Fruit fly (Drosophila melanogaster) whole organism, embryonic: ENCODE data around the gene RpS8.

Experiments
- Aef1 ChIP-seq: fragments of 200-800 bp; sonication (Bioruptor generic); IDR thresholded peaks from 3 replicates; pipeline ENCODE4 v1.3.6; 2022; ENCODE audit warnings: missing biosample characterization, missing genetic modification characterization
- Bteb2 ChIP-seq: fragments of 200-800 bp; sonication (Bioruptor generic); optimal IDR thresholded peaks from 2 replicates; lab custom pipeline; 2016; ENCODE audit warnings: missing biosample characterization, missing genetic modification characterization
- CG10147 ChIP-seq: fragments of 200-800 bp; sonication (Bioruptor generic); optimal IDR thresholded peaks from 2 replicates; lab custom pipeline; 2019; ENCODE audit warnings: missing biosample characterization, mild to moderate bottlenecking, missing genetic modification characterization, moderate library complexity
- CG10543 ChIP-seq: fragments of 200-800 bp; sonication (Bioruptor generic); optimal IDR thresholded peaks from 3 replicates; lab custom pipeline; 2017; ENCODE audit warnings: missing biosample characterization, mild to moderate bottlenecking, missing genetic modification characterization, moderate library complexity
- CG11085 ChIP-seq: fragments of 200-800 bp; sonication (Bioruptor generic); IDR thresholded peaks from 2 replicates; pipeline ENCODE4 v1.3.6; 2022; ENCODE audit warnings: missing biosample characterization, missing genetic modification characterization
- CG11247 ChIP-seq: fragments of 200-800 bp; sonication (Bioruptor generic); IDR thresholded peaks from 2 replicates; pipeline ENCODE4 v1.3.6; 2022; ENCODE audit warnings: missing biosample characterization, missing genetic modification characterization
- CG1233 ChIP-seq: fragments of 200-800 bp; sonication (Bioruptor generic); optimal IDR thresholded peaks from 4 replicates; lab custom pipeline; 2018; ENCODE audit warnings: missing biosample characterization, mild to moderate bottlenecking, missing genetic modification characterization
- CG14710 ChIP-seq: fragments of 200-800 bp; sonication (Bioruptor generic); optimal IDR thresholded peaks from 3 replicates; lab custom pipeline; 2019; ENCODE audit warnings: missing biosample characterization, mild to moderate bottlenecking, missing genetic modification characterization, moderate library complexity
- CG15696 ChIP-seq: fragments of 200-800 bp; sonication (Bioruptor generic); optimal IDR thresholded peaks from 2 replicates; lab custom pipeline; 2019; ENCODE audit warnings: missing biosample characterization, mild to moderate bottlenecking, missing genetic modification characterization, moderate library complexity
- CG17385 ChIP-seq: fragments of 200-800 bp; sonication (Bioruptor generic); optimal IDR thresholded peaks from 3 replicates; lab custom pipeline; 2018; ENCODE audit warnings: missing biosample characterization, mild to moderate bottlenecking, missing genetic modification characterization
- CG1792 ChIP-seq: fragments of 200-800 bp; sonication (Bioruptor generic); optimal IDR thresholded peaks from 2 replicates; lab custom pipeline; 2016; ENCODE audit warnings: missing biosample characterization, missing genetic modification characterization
- CG2116 ChIP-seq: fragments of 200-800 bp; sonication (Bioruptor generic); optimal IDR thresholded peaks from 3 replicates; lab custom pipeline; 2018; ENCODE audit warnings: missing biosample characterization, mild to moderate bottlenecking, missing genetic modification characterization
- CG2129 ChIP-seq: fragments of 200-800 bp; sonication (Bioruptor generic); IDR thresholded peaks from 2 replicates; pipeline ENCODE4 v1.3.6; 2022; ENCODE audit warnings: missing biosample characterization, missing genetic modification characterization; ENCODE audit not compliant: partially characterized antibody
- CG2889 ChIP-seq: fragments of 200-800 bp; sonication (Bioruptor generic); IDR thresholded peaks from 3 replicates; pipeline ENCODE4 v1.3.6; 2022; ENCODE audit warnings: missing biosample characterization, missing genetic modification characterization
- CG30431 ChIP-seq: fragments of 200-800 bp; sonication (Bioruptor generic); optimal IDR thresholded peaks from 2 replicates; lab custom pipeline; 2017; ENCODE audit warnings: missing biosample characterization, missing genetic modification characterization
- CG34224 ChIP-seq: fragments of 200-800 bp; sonication (Bioruptor generic); IDR thresholded peaks from 3 replicates; pipeline ENCODE4 v1.3.6; 2022; ENCODE audit warnings: missing biosample characterization, missing genetic modification characterization; ENCODE audit not compliant: partially characterized antibody
- CG4617 ChIP-seq: fragments of 200-800 bp; sonication (Bioruptor generic); optimal IDR thresholded peaks from 3 replicates; lab custom pipeline; 2016; ENCODE audit warnings: missing biosample characterization, missing genetic modification characterization, borderline replicate concordance
- CG6813 ChIP-seq: fragments of 200-800 bp; sonication (Bioruptor generic); optimal IDR thresholded peaks from 2 replicates; lab custom pipeline; 2017; ENCODE audit warnings: missing biosample characterization, missing genetic modification characterization, mild to moderate bottlenecking, moderate library complexity, missing genetic modification reagents
- CG7271 ChIP-seq: fragments of 200-800 bp; sonication (Bioruptor generic); optimal IDR thresholded peaks from 2 replicates; lab custom pipeline; 2018; ENCODE audit warnings: missing biosample characterization, mild to moderate bottlenecking, missing genetic modification characterization, moderate library complexity
- CG8281 ChIP-seq: fragments of 200-800 bp; sonication (Bioruptor generic); optimal IDR thresholded peaks from 2 replicates; lab custom pipeline; 2018; ENCODE audit warnings: missing biosample characterization, mild to moderate bottlenecking, missing genetic modification characterization, moderate library complexity
- CG9609 ChIP-seq: fragments of 200-800 bp; sonication (Bioruptor generic); optimal IDR thresholded peaks from 3 replicates; lab custom pipeline; 2016; ENCODE audit warnings: missing biosample characterization, missing genetic modification characterization
- Camta ChIP-seq: fragments of 200-800 bp; sonication (Bioruptor generic); optimal IDR thresholded peaks from 2 replicates; lab custom pipeline; 2016; ENCODE audit warnings: missing biosample characterization, missing genetic modification characterization
- Chrac-16 ChIP-seq: fragments of 200-800 bp; sonication (Bioruptor generic); optimal IDR thresholded peaks from 3 replicates; lab custom pipeline; 2016; ENCODE audit warnings: missing biosample characterization, missing genetic modification characterization
- Ets97D ChIP-seq: fragments of 200-800 bp; sonication (Bioruptor generic); optimal IDR thresholded peaks from 3 replicates; lab custom pipeline; 2016; ENCODE audit warnings: missing biosample characterization, missing genetic modification characterization
- Fer2 ChIP-seq: fragments of 200-800 bp; sonication (Bioruptor generic); optimal IDR thresholded peaks from 2 replicates; lab custom pipeline; 2018; ENCODE audit warnings: missing biosample characterization, mild to moderate bottlenecking, missing genetic modification characterization, moderate library complexity
- Sox100B ChIP-seq: fragments of 200-800 bp; sonication (Bioruptor generic); optimal IDR thresholded peaks from 3 replicates; lab custom pipeline; 2018; ENCODE audit warnings: missing biosample characterization, mild to moderate bottlenecking, missing genetic modification characterization
- ab ChIP-seq: fragments of 200-800 bp; sonication (Bioruptor generic); optimal IDR thresholded peaks from 2 replicates; lab custom pipeline; 2016; ENCODE audit warnings: missing biosample characterization, missing genetic modification characterization
- aop ChIP-seq: fragments of 200-800 bp; sonication (Bioruptor generic); IDR thresholded peaks from 2 replicates; pipeline ENCODE4 v1.3.6; 2022; ENCODE audit warnings: missing biosample characterization, missing genetic modification characterization
- cato ChIP-seq: fragments of 200-800 bp; sonication (Bioruptor generic); optimal IDR thresholded peaks from 2 replicates; lab custom pipeline; 2016; ENCODE audit warnings: missing biosample characterization, missing genetic modification characterization, borderline replicate concordance
- dan ChIP-seq: fragments of 200-800 bp; sonication (Bioruptor generic); IDR thresholded peaks from 2 replicates; pipeline ENCODE4 v1.3.6; 2022; ENCODE audit warnings: missing biosample characterization, missing genetic modification characterization
- emc ChIP-seq: fragments of 200-800 bp; sonication (Bioruptor generic); optimal IDR thresholded peaks from 2 replicates; lab custom pipeline; 2016; ENCODE audit warnings: missing biosample characterization, missing genetic modification characterization
- ems ChIP-seq: fragments of 200-800 bp; sonication (Bioruptor generic); optimal IDR thresholded peaks from 3 replicates; lab custom pipeline; 2016; ENCODE audit warnings: missing biosample characterization, missing genetic modification characterization
- ham ChIP-seq: fragments of 200-800 bp; sonication (Bioruptor generic); IDR thresholded peaks from 2 replicates; pipeline ENCODE4 v1.3.6; 2022; ENCODE audit warnings: missing biosample characterization, missing genetic modification characterization
- hb ChIP-seq: fragments of 200-800 bp; sonication (Bioruptor generic); IDR thresholded peaks from 3 replicates; pipeline ENCODE4 v1.3.6; 2022; ENCODE audit warnings: missing biosample characterization, missing genetic modification characterization; ENCODE audit not compliant: partially characterized antibody
- her ChIP-seq: fragments of 200-800 bp; sonication (Bioruptor generic); optimal IDR thresholded peaks from 2 replicates; lab custom pipeline; 2016; ENCODE audit warnings: missing biosample characterization, missing genetic modification characterization
- hkb ChIP-seq, 2 experiments: fragments of 200-800 bp in 1 of 2; fragments of >200 bp in 1 of 2; sonication (Bioruptor generic) in 1 of 2; IDR thresholded peaks in 1 of 2; optimal IDR thresholded peaks in 1 of 2; 2 replicates each; pipeline versions ENCODE4 v1.3.6 to Lab custom; 2017 to 2022; ENCODE audit warnings: missing biosample characterization in 1 of 2, missing genetic modification characterization in 1 of 2
- ind ChIP-seq: fragments of 200-800 bp; sonication (Bioruptor generic); optimal IDR thresholded peaks from 3 replicates; lab custom pipeline; 2016; ENCODE audit warnings: missing biosample characterization, missing genetic modification characterization
- knrl ChIP-seq: fragments of 200-800 bp; sonication (Bioruptor generic); IDR thresholded peaks from 3 replicates; pipeline ENCODE4 v1.3.6; 2022; ENCODE audit warnings: missing biosample characterization, missing genetic modification characterization; ENCODE audit not compliant: partially characterized antibody
- phol ChIP-seq: fragments of 200-800 bp; sonication (Bioruptor generic); optimal IDR thresholded peaks from 3 replicates; lab custom pipeline; 2018; ENCODE audit warnings: missing biosample characterization, mild to moderate bottlenecking, missing genetic modification characterization, moderate library complexity
- pum ChIP-seq: fragments of 200-800 bp; sonication (Bioruptor generic); optimal IDR thresholded peaks from 2 replicates; lab custom pipeline; 2016; ENCODE audit warnings: missing biosample characterization, missing genetic modification characterization
- row ChIP-seq: fragments of 200-800 bp; sonication (Bioruptor generic); IDR thresholded peaks from 3 replicates; pipeline ENCODE4 v1.3.6; 2022; ENCODE audit warnings: missing biosample characterization, missing genetic modification characterization
- sd ChIP-seq: fragments of 200-800 bp; sonication (Bioruptor generic); optimal IDR thresholded peaks from 3 replicates; lab custom pipeline; 2018; ENCODE audit warnings: missing biosample characterization, mild to moderate bottlenecking, missing genetic modification characterization, moderate library complexity
- sens-2 ChIP-seq: fragments of 200-800 bp; sonication (Bioruptor generic); IDR thresholded peaks from 2 replicates; pipeline ENCODE4 v1.3.6; 2022; ENCODE audit warnings: missing biosample characterization, missing genetic modification characterization
- slou ChIP-seq: fragments of 200-800 bp; sonication (Bioruptor generic); optimal IDR thresholded peaks from 3 replicates; lab custom pipeline; 2016; ENCODE audit warnings: missing biosample characterization, missing genetic modification characterization
- sna ChIP-seq: fragments of 200-800 bp; sonication (Bioruptor generic); IDR thresholded peaks from 2 replicates; pipeline ENCODE4 v1.3.6; 2022; ENCODE audit warnings: missing biosample characterization, missing genetic modification characterization; ENCODE audit not compliant: partially characterized antibody
- tup ChIP-seq: fragments of 200-800 bp; sonication (Bioruptor generic); optimal IDR thresholded peaks from 2 replicates; lab custom pipeline; 2016; ENCODE audit warnings: missing biosample characterization, mild to moderate bottlenecking, missing genetic modification characterization, moderate library complexity
- wdn ChIP-seq: fragments of 200-800 bp; sonication (Bioruptor generic); IDR thresholded peaks from 2 replicates; pipeline ENCODE4 v1.3.6; 2022; ENCODE audit warnings: missing biosample characterization, missing genetic modification characterization
- zf30C ChIP-seq: fragments of 200-800 bp; sonication (Bioruptor generic); optimal IDR thresholded peaks from 3 replicates; lab custom pipeline; 2018; ENCODE audit warnings: missing biosample characterization, mild to moderate bottlenecking, missing genetic modification characterization

The RpS8 gene

dm6 chr3R:29834759-29835709, 26.3 kb upstream of the RpS8 start, which contains the start of gene Atg16 (continued):
- TF ChIP-seq CG1233 (GFP tag; lab: Kevin White, UChicago): no peak
- TF ChIP-seq wdn (GFP tag; lab: Robert Waterston, UW): no peak
- no peak for TF ChIP-seq CG9609 (GFP tag; lab: Kevin White, UChicago)
- no peak for TF ChIP-seq Chrac-16 (GFP tag; lab: Kevin White, UChicago)
- peak; percentile 84 for TF ChIP-seq sna (GFP tag; lab: Robert Waterston, UW)
- no peak for TF ChIP-seq Fer2 (tag; lab: Kevin White, UChicago)
- TF ChIP-seq CG6813 (GFP tag; lab: Kevin White, UChicago): no peak
- TF ChIP-seq tup: no peak
- TF ChIP-seq hkb (optimal IDR thresholded peaks at IDR 0.05; lab: Kevin White, UChicago): no peak
- TF ChIP-seq hkb (GFP tag; IDR thresholded peaks at IDR 0.05; lab: Robert Waterston, UW): no peak
- TF ChIP-seq CG11085 (GFP tag; lab: Robert Waterston, UW): no peak
- TF ChIP-seq CG14710 (tag; lab: Kevin White, UChicago): peak; percentile 38
- peak; percentile 94 for TF ChIP-seq hb (GFP tag; lab: Robert Waterston, UW)
- no peak for TF ChIP-seq Bteb2 (GFP tag; lab: Kevin White, UChicago)
- no peak for TF ChIP-seq slou
- no peak for TF ChIP-seq cato (GFP tag; lab: Kevin White, UChicago)
- TF ChIP-seq CG34224 (GFP tag; lab: Robert Waterston, UW): peak; percentile 87
- TF ChIP-seq CG7271 (tag; lab: Kevin White, UChicago): no peak
- TF ChIP-seq sd: no peak
- no peak for TF ChIP-seq ham (GFP tag; lab: Robert Waterston, UW)
- peak; percentile 22 for TF ChIP-seq Ets97D
- TF ChIP-seq row (GFP tag; lab: Robert Waterston, UW): peak; percentile 72
- TF ChIP-seq ems (GFP tag; lab: Kevin White, UChicago): no peak
- no peak for TF ChIP-seq CG10147 (GFP tag; lab: Kevin White, UChicago)
- no peak for TF ChIP-seq CG17385 (GFP tag; lab: Kevin White, UChicago)
- TF ChIP-seq CG30431 (GFP tag; lab: Kevin White, UChicago): no peak
- TF ChIP-seq CG1792 (GFP tag; lab: Kevin White, UChicago): no peak
- TF ChIP-seq Aef1 (GFP tag; lab: Robert Waterston, UW): no peak
- no peak for TF ChIP-seq CG10543 (GFP tag; lab: Kevin White, UChicago)
- no peak for TF ChIP-seq aop (GFP tag; lab: Robert Waterston, UW)
- TF ChIP-seq sens-2: no peak
- TF ChIP-seq ab (GFP tag; lab: Kevin White, UChicago): no peak
- no peak for TF ChIP-seq CG2889
- TF ChIP-seq CG2116 (GFP tag; lab: Kevin White, UChicago): peak; percentile 64
- TF ChIP-seq CG8281: no peak
- TF ChIP-seq Sox100B (GFP tag; lab: Kevin White, UChicago): no peak
- no peak for TF ChIP-seq CG11247 (GFP tag; lab: Robert Waterston, UW)
- TF ChIP-seq emc (GFP tag; lab: Kevin White, UChicago): no peak
- no peak for TF ChIP-seq CG15696 (tag; lab: Kevin White, UChicago)
- no peak for TF ChIP-seq pum (GFP tag; lab: Kevin White, UChicago)
- TF ChIP-seq CG2129 (GFP tag; lab: Robert Waterston, UW): peak; percentile 85
- TF ChIP-seq Camta: no peak
- peak; percentile 93 for TF ChIP-seq knrl (GFP tag; lab: Robert Waterston, UW)
- TF ChIP-seq her: no peak
- TF ChIP-seq dan (GFP tag; lab: Robert Waterston, UW): no peak
- no peak for TF ChIP-seq phol
- no peak for TF ChIP-seq zf30C
- no peak for TF ChIP-seq ind (GFP tag; lab: Kevin White, UChicago)
- peak; percentile 39 for TF ChIP-seq CG4617
